Worm (Caenorhabditis elegans) whole organism, L4 larva: Measurements from ENCODE around the gene sdpn-1.
A peak's percentile ranks its signal among the peaks of the same experiment; 100 is the strongest.

Experiments
- F10B5.3 ChIP-seq: sonication (generic microtip); optimal IDR thresholded peaks from 2 replicates; lab custom pipeline; 2016; ENCODE audit warnings: mild to moderate bottlenecking, missing genetic modification characterization, missing compliant biosample characterization
- F37D6.2 ChIP-seq: sonication (generic microtip); optimal IDR thresholded peaks from 2 replicates; lab custom pipeline; 2016; ENCODE audit warnings: mild to moderate bottlenecking, missing genetic modification characterization, missing compliant biosample characterization
- R02D3.7 ChIP-seq: fragments of 150-350 bp; sonication (generic microtip); optimal IDR thresholded peaks from 3 replicates; lab custom pipeline; 2014; ENCODE audit warnings: missing biosample characterization, missing genetic modification characterization
- T20F7.1 ChIP-seq: fragments of 200-800 bp; sonication (Bioruptor generic); optimal IDR thresholded peaks from 2 replicates; lab custom pipeline; 2018; ENCODE audit warnings: mild to moderate bottlenecking, missing genetic modification characterization, missing compliant biosample characterization
- aly-2 ChIP-seq: sonication (generic microtip); optimal IDR thresholded peaks from 2 replicates; lab custom pipeline; 2018; ENCODE audit warnings: missing biosample characterization, missing genetic modification characterization
- ama-1 ChIP-seq: fragments of 150-350 bp; optimal IDR thresholded peaks from 2 replicates; lab custom pipeline; 2014; ENCODE audit warnings: inconsistent platforms, mixed read lengths
- arid-1 ChIP-seq: fragments of 200-800 bp; sonication (Bioruptor generic); conservative IDR thresholded peaks from 2 replicates; pipeline ENCODE4 v1.3.6; 2022; ENCODE audit warnings: missing genetic modification reagents, missing genetic modification characterization, missing compliant biosample characterization
- ceh-20 ChIP-seq: fragments of 200-800 bp; sonication (Bioruptor generic); IDR thresholded peaks from 2 replicates; pipeline ENCODE4 v1.3.6; 2022; ENCODE audit warnings: missing genetic modification reagents, missing genetic modification characterization, missing compliant biosample characterization
- ceh-28 ChIP-seq: fragments of 150-350 bp; optimal IDR thresholded peaks from 2 replicates; lab custom pipeline; 2014; ENCODE audit warnings: missing biosample characterization, missing genetic modification reagents, missing genetic modification characterization
- cey-2 ChIP-seq: sonication (generic microtip); optimal IDR thresholded peaks from 3 replicates; lab custom pipeline; 2017; ENCODE audit warnings: missing genetic modification characterization, mild to moderate bottlenecking, missing compliant biosample characterization, antibody characterized with exemption, borderline replicate concordance; ENCODE audit not compliant: insufficient read depth
- daf-12 ChIP-seq: fragments of 150-350 bp; optimal IDR thresholded peaks from 2 replicates; lab custom pipeline; 2014; ENCODE audit warnings: missing biosample characterization, missing genetic modification reagents, missing genetic modification characterization
- daf-16 ChIP-seq, 3 experiments: sonication (generic microtip); optimal IDR thresholded peaks; 2 replicates each; lab custom pipeline; 2016 to 2017; ENCODE audit warnings: missing genetic modification characterization in 3 of 3, missing genetic modification reagents in 3 of 3, mild to moderate bottlenecking in 2 of 3, missing compliant biosample characterization in 2 of 3, missing biosample characterization in 1 of 3, moderate library complexity in 1 of 3
- daf-8 ChIP-seq: fragments of 200-800 bp; sonication (Bioruptor generic); IDR thresholded peaks from 2 replicates; pipeline ENCODE4 v1.3.6; 2022; ENCODE audit warnings: missing genetic modification characterization, missing compliant biosample characterization
- dmd-8 ChIP-seq: fragments of 200-800 bp; sonication (Bioruptor generic); IDR thresholded peaks from 2 replicates; pipeline ENCODE4 v1.3.6; 2022; ENCODE audit warnings: missing genetic modification characterization, missing compliant biosample characterization
- dpl-1 ChIP-seq: fragments of 150-350 bp; optimal IDR thresholded peaks from 2 replicates; lab custom pipeline; 2014; ENCODE audit warnings: missing biosample characterization, missing genetic modification reagents, missing genetic modification characterization
- egl-27 ChIP-seq: sonication (generic microtip); optimal IDR thresholded peaks from 3 replicates; lab custom pipeline; 2017; ENCODE audit warnings: missing biosample characterization, missing genetic modification reagents, missing genetic modification characterization
- egl-43 ChIP-seq: fragments of 200-800 bp; sonication (Bioruptor generic); IDR thresholded peaks from 2 replicates; pipeline ENCODE4 v1.3.6; 2022; ENCODE audit warnings: missing genetic modification reagents, missing genetic modification characterization, missing compliant biosample characterization
- fos-1 ChIP-seq: fragments of 150-350 bp; optimal IDR thresholded peaks from 2 replicates; lab custom pipeline; 2014; ENCODE audit warnings: missing biosample characterization, missing genetic modification characterization
- hlh-11 ChIP-seq: fragments of 200-800 bp; sonication (Bioruptor generic); optimal IDR thresholded peaks from 2 replicates; lab custom pipeline; 2018; ENCODE audit warnings: mild to moderate bottlenecking, missing genetic modification characterization, missing compliant biosample characterization
- hmg-1.1 ChIP-seq: fragments of 200-800 bp; sonication (Bioruptor generic); IDR thresholded peaks from 2 replicates; pipeline ENCODE4 v1.3.6; 2022; ENCODE audit warnings: missing genetic modification reagents, missing genetic modification characterization, missing compliant biosample characterization
- lin-15B ChIP-seq: fragments of 150-350 bp; sonication (generic microtip); optimal IDR thresholded peaks from 3 replicates; lab custom pipeline; 2014; ENCODE audit warnings: missing biosample characterization, missing genetic modification characterization
- lin-39 ChIP-seq: fragments of 150-350 bp; optimal IDR thresholded peaks from 2 replicates; lab custom pipeline; 2014; ENCODE audit warnings: missing biosample characterization, missing genetic modification reagents, missing genetic modification characterization
- lsy-2 ChIP-seq, 2 experiments: fragments of 150-350 bp in 1 of 2; sonication (generic microtip) in 1 of 2; optimal IDR thresholded peaks; 2 replicates each; lab custom pipeline; 2014 to 2017; ENCODE audit warnings: missing biosample characterization in 2 of 2, missing genetic modification characterization in 2 of 2
- madf-5 ChIP-seq, 2 experiments: fragments of 200-800 bp; sonication (Bioruptor generic); IDR thresholded peaks; 2 replicates each; pipeline ENCODE4 v1.3.6; 2022; ENCODE audit warnings: missing compliant biosample characterization in 2 of 2, missing genetic modification characterization in 2 of 2
- madf-9 ChIP-seq: fragments of 200-800 bp; sonication (Bioruptor generic); conservative IDR thresholded peaks from 2 replicates; pipeline ENCODE4 v1.3.6; 2022; ENCODE audit warnings: missing genetic modification reagents, missing genetic modification characterization, missing compliant biosample characterization
- mdt-29 ChIP-seq: fragments of 200-800 bp; sonication (Bioruptor generic); IDR thresholded peaks from 2 replicates; pipeline ENCODE4 v1.3.6; 2022; ENCODE audit warnings: missing genetic modification reagents, missing genetic modification characterization, missing compliant biosample characterization
- mep-1 ChIP-seq: fragments of 150-350 bp; sonication (generic microtip); optimal IDR thresholded peaks from 3 replicates; lab custom pipeline; 2014; ENCODE audit warnings: missing biosample characterization, missing genetic modification characterization
- mxl-2 ChIP-seq: fragments of 200-800 bp; sonication (Bioruptor generic); conservative IDR thresholded peaks from 2 replicates; pipeline ENCODE4 v1.3.6; 2022; ENCODE audit warnings: missing genetic modification reagents, missing genetic modification characterization, missing compliant biosample characterization
- mxl-3 ChIP-seq: fragments of 200-800 bp; sonication (Bioruptor generic); optimal IDR thresholded peaks from 2 replicates; lab custom pipeline; 2018; ENCODE audit warnings: mild to moderate bottlenecking, missing genetic modification characterization, missing compliant biosample characterization
- nhr-10 ChIP-seq: fragments of 150-350 bp; optimal IDR thresholded peaks from 2 replicates; lab custom pipeline; 2014; ENCODE audit warnings: missing biosample characterization, missing genetic modification characterization
- nhr-111 ChIP-seq: fragments of 200-800 bp; sonication (Bioruptor generic); optimal IDR thresholded peaks from 2 replicates; lab custom pipeline; 2018; ENCODE audit warnings: mild to moderate bottlenecking, missing genetic modification characterization, missing compliant biosample characterization
- nhr-48 ChIP-seq: sonication (generic microtip); optimal IDR thresholded peaks from 2 replicates; lab custom pipeline; 2016; ENCODE audit warnings: mild to moderate bottlenecking, missing genetic modification characterization, missing compliant biosample characterization
- nhr-76 ChIP-seq: fragments of 150-350 bp; optimal IDR thresholded peaks from 2 replicates; lab custom pipeline; 2014; ENCODE audit warnings: missing biosample characterization, missing genetic modification characterization
- nhr-77 ChIP-seq: fragments of 150-350 bp; optimal IDR thresholded peaks from 2 replicates; lab custom pipeline; 2014; ENCODE audit warnings: missing biosample characterization, missing genetic modification characterization
- pqm-1 ChIP-seq: sonication (generic microtip); optimal IDR thresholded peaks from 2 replicates; lab custom pipeline; 2017; ENCODE audit warnings: missing biosample characterization, missing genetic modification characterization
- rbr-2 ChIP-seq: sonication (generic microtip); optimal IDR thresholded peaks from 2 replicates; lab custom pipeline; 2016; ENCODE audit warnings: missing genotype, missing genetic modification characterization, missing compliant biosample characterization
- saeg-2 ChIP-seq: fragments of 200-800 bp; sonication (Bioruptor generic); IDR thresholded peaks from 2 replicates; pipeline ENCODE4 v1.3.6; 2022; ENCODE audit warnings: missing genetic modification reagents, missing genetic modification characterization, missing compliant biosample characterization
- sdz-12 ChIP-seq: fragments of 200-800 bp; sonication (Bioruptor generic); optimal IDR thresholded peaks from 2 replicates; lab custom pipeline; 2018; ENCODE audit warnings: mild to moderate bottlenecking, missing genetic modification characterization, missing compliant biosample characterization
- set-16 ChIP-seq: fragments of 200-800 bp; sonication (Bioruptor generic); IDR thresholded peaks from 2 replicates; pipeline ENCODE4 v1.3.6; 2022; ENCODE audit warnings: missing genetic modification reagents, missing genetic modification characterization, missing compliant biosample characterization
- skn-1 ChIP-seq: fragments of 150-350 bp; optimal IDR thresholded peaks from 2 replicates; lab custom pipeline; 2014; ENCODE audit warnings: missing biosample characterization, missing genetic modification characterization
- snpc-4 ChIP-seq: fragments of 150-350 bp; optimal IDR thresholded peaks from 2 replicates; lab custom pipeline; 2014; ENCODE audit warnings: missing biosample characterization, missing genetic modification characterization
- spr-1 ChIP-seq: sonication (generic microtip); optimal IDR thresholded peaks from 2 replicates; lab custom pipeline; 2016; ENCODE audit warnings: mild to moderate bottlenecking, missing genetic modification characterization, missing compliant biosample characterization
- spr-3 ChIP-seq: fragments of 200-800 bp; sonication (Bioruptor generic); optimal IDR thresholded peaks from 2 replicates; lab custom pipeline; 2018; ENCODE audit warnings: mild to moderate bottlenecking, missing genetic modification characterization, missing compliant biosample characterization
- tag-97 ChIP-seq: fragments of 200-800 bp; sonication (Bioruptor generic); IDR thresholded peaks from 2 replicates; pipeline ENCODE4 v1.3.6; 2022; ENCODE audit warnings: missing genetic modification characterization, missing compliant biosample characterization
- tra-1 ChIP-seq: fragments of 200-800 bp; sonication (Bioruptor generic); IDR thresholded peaks from 2 replicates; pipeline ENCODE4 v1.3.6; 2022; ENCODE audit warnings: missing genetic modification reagents, missing genetic modification characterization, missing compliant biosample characterization
- unc-130 ChIP-seq: sonication (generic microtip); optimal IDR thresholded peaks from 2 replicates; lab custom pipeline; 2016; ENCODE audit warnings: missing genetic modification reagents, missing genetic modification characterization, missing compliant biosample characterization
- vab-7 ChIP-seq: fragments of 200-800 bp; sonication (Bioruptor generic); IDR thresholded peaks from 2 replicates; pipeline ENCODE4 v1.3.6; 2022; ENCODE audit warnings: missing genetic modification reagents, missing genetic modification characterization, missing compliant biosample characterization
- zag-1 ChIP-seq: fragments of 150-350 bp; optimal IDR thresholded peaks from 2 replicates; lab custom pipeline; 2014; ENCODE audit warnings: missing biosample characterization, missing genetic modification characterization
- zfp-2 ChIP-seq: sonication (generic microtip); optimal IDR thresholded peaks from 2 replicates; lab custom pipeline; 2016; ENCODE audit warnings: mild to moderate bottlenecking, missing genetic modification characterization, missing compliant biosample characterization
- zfp-3 ChIP-seq: fragments of 200-800 bp; sonication (Bioruptor generic); conservative IDR thresholded peaks from 2 replicates; pipeline ENCODE4 v1.3.6; 2022; ENCODE audit warnings: missing genetic modification reagents, missing genetic modification characterization, missing compliant biosample characterization
- zip-2 ChIP-seq: fragments of 150-350 bp; optimal IDR thresholded peaks from 2 replicates; lab custom pipeline; 2014; ENCODE audit warnings: missing biosample characterization, missing genetic modification characterization
- ztf-11 ChIP-seq: fragments of 150-350 bp; optimal IDR thresholded peaks from 2 replicates; lab custom pipeline; 2014; ENCODE audit warnings: missing biosample characterization, missing genetic modification characterization

Gene sdpn-1

DNA sequence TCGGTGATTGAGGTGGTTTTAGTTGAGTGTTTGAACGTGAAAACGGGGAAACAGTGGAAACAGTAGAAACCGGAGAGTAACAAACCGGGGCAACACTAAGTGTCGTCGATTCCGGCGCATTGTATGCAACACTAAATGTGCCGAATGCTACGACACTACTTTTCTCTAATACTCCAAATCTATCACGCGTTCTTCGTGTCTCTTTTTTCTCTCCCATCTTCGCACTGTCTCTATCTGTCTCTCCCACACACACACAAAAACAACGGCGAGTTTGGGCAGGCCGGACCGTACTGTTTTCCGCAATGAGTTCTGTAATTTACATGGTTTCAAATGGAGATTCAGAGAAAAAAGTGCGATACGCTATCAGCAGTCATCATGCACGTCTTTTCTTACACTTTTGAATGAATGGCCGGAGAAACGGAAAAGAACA is 36.0 kb downstream of the sdpn-1 start (continued):
- TF ChIP-seq zip-2 (tag; lab: Kevin White, UChicago) (no peak), nhr-111 (GFP tag; lab: Kevin White, UChicago) (no peak), madf-9 (GFP tag; lab: Robert Waterston, UW) (no peak), dmd-8 (GFP tag; lab: Robert Waterston, UW) (no peak), zfp-3 (GFP tag; lab: Robert Waterston, UW) (0 out of 2 replicates have a peak, but pooled peaks have one; percentile 39), nhr-10 (tag; lab: Kevin White, UChicago) (peak; percentile 60), daf-8 (GFP tag; lab: Robert Waterston, UW) (no peak), nhr-77 (tag; lab: Kevin White, UChicago) (peak; percentile 83), hmg-1.1 (GFP tag; lab: Robert Waterston, UW) (peak; percentile 58), vab-7 (GFP tag; lab: Robert Waterston, UW) (no peak), daf-16 (GFP tag; optimal IDR thresholded peaks at IDR 0.05; lab: Kevin White, UChicago) (peak in 1 of 2 experiments; percentile 71), daf-16 (tag; optimal IDR thresholded peaks at IDR 0.05; lab: Kevin White, UChicago) (peak; percentile 98), saeg-2 (GFP tag; lab: Robert Waterston, UW) (peak; percentile 65; the same call in 1 of the 2 replicates), tra-1 (peak; percentile 78), set-16 (GFP tag; lab: Robert Waterston, UW) (no peak), spr-3 (GFP tag; lab: Kevin White, UChicago) (no peak), spr-1 (tag; lab: Kevin White, UChicago) (peak; percentile 41), pqm-1 (tag; lab: Kevin White, UChicago) (peak; percentile 100), zfp-2 (no peak), mxl-2 (GFP tag; lab: Robert Waterston, UW) (no peak), snpc-4 (tag; lab: Kevin White, UChicago) (no peak), dpl-1 (GFP tag; lab: Kevin White, UChicago) (no peak), ama-1 (no peak), arid-1 (GFP tag; lab: Robert Waterston, UW) (no peak), mdt-29 (GFP tag; lab: Robert Waterston, UW) (no peak), cey-2 (tag; lab: Kevin White, UChicago) (peak; percentile 5), skn-1 (no peak), zag-1 (tag; lab: Kevin White, UChicago) (no peak), fos-1 (no peak), ceh-20 (GFP tag; lab: Robert Waterston, UW) (peak; percentile 35; the same call in 1 of the 2 replicates), lin-15B (tag; lab: Kevin White, UChicago) (no peak), mxl-3 (GFP tag; lab: Kevin White, UChicago) (peak; percentile 82), lsy-2 (tag; optimal IDR thresholded peaks at IDR 0.05; lab: Kevin White, UChicago) (peak; percentile 39 to 58), rbr-2 (tag; lab: Kevin White, UChicago) (no peak), tag-97 (GFP tag; lab: Robert Waterston, UW) (no peak), R02D3.7 (tag; lab: Kevin White, UChicago) (no peak), aly-2 (no peak), mep-1 (tag; lab: Kevin White, UChicago) (peak; percentile 69), unc-130 (GFP tag; lab: Kevin White, UChicago) (no peak), ceh-28 (tag; lab: Kevin White, UChicago) (no peak), nhr-76 (tag; lab: Kevin White, UChicago) (no peak), hlh-11 (peak; percentile 98), T20F7.1 (peak; percentile 67), egl-43 (GFP tag; lab: Robert Waterston, UW) (no peak), F10B5.3 (tag; lab: Kevin White, UChicago) (no peak), egl-27 (no peak), ztf-11 (no peak), lin-39 (tag; lab: Kevin White, UChicago) (no peak), daf-12 (no peak), sdz-12 (GFP tag; lab: Kevin White, UChicago) (no peak), madf-5 (GFP tag; IDR thresholded peaks at IDR 0.05; lab: Robert Waterston, UW) (no peak), nhr-48 (tag; lab: Kevin White, UChicago) (peak; percentile 92), F37D6.2 (tag; lab: Kevin White, UChicago) (no peak)
